Worm (Caenorhabditis elegans) whole organism, young adult: ENCODE results near the gene sra-34.

Source experiments
- B0019.2 ChIP-seq: fragments of 200-800 bp; sonication (Bioruptor generic); conservative IDR thresholded peaks from 2 replicates; pipeline ENCODE4 v1.3.6; 2022; ENCODE audit warnings: missing genetic modification reagents, missing genetic modification characterization, missing compliant biosample characterization
- F39B2.1 ChIP-seq: fragments of 200-800 bp; sonication (Bioruptor generic); IDR thresholded peaks from 2 replicates; pipeline ENCODE4 v1.3.6; 2022; ENCODE audit warnings: missing genetic modification reagents, missing genetic modification characterization, missing compliant biosample characterization
- K11D2.4 ChIP-seq: fragments of 200-800 bp; sonication (Bioruptor generic); IDR thresholded peaks from 2 replicates; pipeline ENCODE4 v1.3.6; 2022; ENCODE audit warnings: missing genetic modification reagents, missing genetic modification characterization, missing compliant biosample characterization
- K12H6.12 ChIP-seq: fragments of 200-800 bp; sonication (Bioruptor generic); optimal IDR thresholded peaks from 2 replicates; lab custom pipeline; 2018; ENCODE audit warnings: mild to moderate bottlenecking, missing genetic modification characterization, missing compliant biosample characterization
- Y53F4B.3 ChIP-seq: fragments of 200-800 bp; sonication (Bioruptor generic); IDR thresholded peaks from 2 replicates; pipeline ENCODE4 v1.3.6; 2022; ENCODE audit warnings: missing genetic modification reagents, missing genetic modification characterization, missing compliant biosample characterization
- Y79H2A.3 ChIP-seq: fragments of 200-800 bp; sonication (Bioruptor generic); conservative IDR thresholded peaks from 2 replicates; pipeline ENCODE4 v1.3.6; 2022; ENCODE audit warnings: missing genetic modification reagents, missing genetic modification characterization, missing compliant biosample characterization
- aptf-3 ChIP-seq: fragments of 200-800 bp; sonication (Bioruptor generic); IDR thresholded peaks from 2 replicates; pipeline ENCODE4 v1.3.6; 2022; ENCODE audit warnings: missing genetic modification characterization, missing compliant biosample characterization
- bed-1 ChIP-seq: fragments of 200-800 bp; sonication (Bioruptor generic); IDR thresholded peaks from 2 replicates; pipeline ENCODE4 v1.3.6; 2022; ENCODE audit warnings: missing genetic modification reagents, missing genetic modification characterization, missing compliant biosample characterization
- ceh-40 ChIP-seq: fragments of 200-800 bp; sonication (Bioruptor generic); IDR thresholded peaks from 2 replicates; pipeline ENCODE4 v1.3.6; 2022; ENCODE audit warnings: missing genetic modification characterization, missing compliant biosample characterization
- ceh-91 ChIP-seq: fragments of 200-800 bp; sonication (Bioruptor generic); IDR thresholded peaks from 2 replicates; pipeline ENCODE4 v1.3.6; 2022; ENCODE audit warnings: missing genetic modification reagents, missing genetic modification characterization, missing compliant biosample characterization
- efl-1 ChIP-seq: fragments of 150-350 bp; optimal IDR thresholded peaks from 2 replicates; lab custom pipeline; 2014; ENCODE audit warnings: missing biosample characterization, missing genetic modification reagents, missing genetic modification characterization
- hrde-1 ChIP-seq: sonication (generic microtip); optimal IDR thresholded peaks from 2 replicates; lab custom pipeline; 2016; ENCODE audit warnings: missing genetic modification characterization, mild to moderate bottlenecking, missing compliant biosample characterization, moderate library complexity, missing genotype, missing genetic modification reagents, borderline replicate concordance
- lin-54 ChIP-seq: fragments of 200-800 bp; sonication (Bioruptor generic); optimal IDR thresholded peaks from 2 replicates; lab custom pipeline; 2018; ENCODE audit warnings: mild to moderate bottlenecking, missing genetic modification characterization, missing compliant biosample characterization
- lsl-1 ChIP-seq: fragments of 200-800 bp; sonication (Bioruptor generic); optimal IDR thresholded peaks from 2 replicates; lab custom pipeline; 2018; ENCODE audit warnings: mild to moderate bottlenecking, missing genetic modification characterization, moderate library complexity, missing compliant biosample characterization
- madf-6 ChIP-seq: fragments of 200-800 bp; sonication (Bioruptor generic); IDR thresholded peaks from 2 replicates; pipeline ENCODE4 v1.3.6; 2022; ENCODE audit warnings: missing genetic modification reagents, missing genetic modification characterization, missing compliant biosample characterization
- madf-8 ChIP-seq: fragments of 200-800 bp; sonication (Bioruptor generic); conservative IDR thresholded peaks from 2 replicates; pipeline ENCODE4 v1.3.6; 2022; ENCODE audit warnings: missing genetic modification reagents, missing genetic modification characterization, missing compliant biosample characterization
- mcd-1 ChIP-seq: fragments of 200-800 bp; sonication (Bioruptor generic); IDR thresholded peaks from 2 replicates; pipeline ENCODE4 v1.3.6; 2022; ENCODE audit warnings: missing genetic modification reagents, missing genetic modification characterization, missing compliant biosample characterization
- mel-28 ChIP-seq: sonication (generic microtip); optimal IDR thresholded peaks from 2 replicates; lab custom pipeline; 2016; ENCODE audit warnings: borderline replicate concordance, mild to moderate bottlenecking, missing genetic modification characterization, missing compliant biosample characterization
- pha-4 ChIP-seq: fragments of 150-350 bp; sonication (generic microtip); optimal IDR thresholded peaks from 2 replicates; lab custom pipeline; 2014; ENCODE audit warnings: missing biosample characterization, missing genetic modification reagents, missing genetic modification characterization
- rcor-1 ChIP-seq: fragments of 200-800 bp; sonication (Bioruptor generic); IDR thresholded peaks from 2 replicates; pipeline ENCODE4 v1.3.6; 2022; ENCODE audit warnings: missing genetic modification reagents, missing genetic modification characterization, missing compliant biosample characterization
- snpc-1.3 ChIP-seq: sonication (generic microtip); optimal IDR thresholded peaks from 2 replicates; lab custom pipeline; 2017; ENCODE audit warnings: missing genetic modification characterization, mild to moderate bottlenecking, missing compliant biosample characterization, antibody characterized with exemption, moderate library complexity, missing genotype, missing genetic modification reagents; ENCODE audit not compliant: insufficient read depth
- sptf-2 ChIP-seq: fragments of 200-800 bp; sonication (Bioruptor generic); optimal IDR thresholded peaks from 2 replicates; lab custom pipeline; 2018; ENCODE audit warnings: mild to moderate bottlenecking, missing genetic modification characterization, missing compliant biosample characterization
- unc-62 ChIP-seq: fragments of 150-350 bp; optimal IDR thresholded peaks from 2 replicates; lab custom pipeline; 2014; ENCODE audit warnings: missing biosample characterization, missing genetic modification reagents, missing genetic modification characterization
- xnd-1 ChIP-seq: sonication (generic microtip); optimal IDR thresholded peaks from 2 replicates; lab custom pipeline; 2016; ENCODE audit warnings: missing genotype, missing genetic modification reagents, missing genetic modification characterization, missing compliant biosample characterization
- zfh-2 ChIP-seq: fragments of 200-800 bp; sonication (Bioruptor generic); conservative IDR thresholded peaks from 2 replicates; pipeline ENCODE4 v1.3.6; 2022; ENCODE audit warnings: missing genetic modification reagents, missing genetic modification characterization, missing compliant biosample characterization
- ztf-3 ChIP-seq: fragments of 200-800 bp; sonication (Bioruptor generic); optimal IDR thresholded peaks from 2 replicates; lab custom pipeline; 2018; ENCODE audit warnings: mild to moderate bottlenecking, missing genetic modification characterization, missing compliant biosample characterization
- ztf-6 ChIP-seq: fragments of 200-800 bp; sonication (Bioruptor generic); IDR thresholded peaks from 2 replicates; pipeline ENCODE4 v1.3.6; 2022; ENCODE audit warnings: missing genetic modification reagents, missing genetic modification characterization, missing compliant biosample characterization

The sra-34 gene

DNA sequence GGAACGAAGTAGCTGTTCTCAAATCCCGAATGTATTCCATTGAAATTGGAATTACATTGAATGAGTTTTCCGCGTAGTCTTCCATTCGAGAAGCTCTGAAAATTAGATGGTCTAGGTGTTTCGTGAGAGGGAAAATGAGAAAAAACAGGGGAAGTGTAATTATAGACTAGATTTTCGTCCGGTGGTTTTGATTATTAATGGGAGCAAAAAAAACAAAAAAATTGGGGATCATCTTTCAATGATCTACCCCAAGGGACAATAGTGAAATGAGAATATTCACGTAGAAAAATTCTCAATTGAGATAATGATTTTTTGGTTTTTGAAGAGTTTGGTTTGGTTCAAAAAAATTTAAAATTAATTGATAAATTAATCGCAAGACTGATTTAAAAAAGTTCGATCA, 11.6 kb downstream of the sra-34 start, which contains the start of gene sra-32 (continued):
- TF ChIP-seq ceh-40 (GFP tag; lab: Robert Waterston, UW) (no peak), K11D2.4 (no peak)
- TF ChIP-seq, all 124 proteins: peak for 0

- TF ChIP-seq unc-62 (GFP tag; lab: Kevin White, UChicago) = no peak
- no peak for TF ChIP-seq F39B2.1
- no peak for TF ChIP-seq hrde-1 (tag; lab: Kevin White, UChicago)
- TF ChIP-seq Y53F4B.3 (GFP tag; lab: Robert Waterston, UW) = no peak
- no peak for TF ChIP-seq ztf-3 (GFP tag; lab: Kevin White, UChicago)
- TF ChIP-seq Y79H2A.3 (GFP tag; lab: Robert Waterston, UW) = no peak
- TF ChIP-seq rcor-1 = no peak
- TF ChIP-seq aptf-3 = no peak
These were observed 15.7 kb downstream of the sra-34 start, which contains the start of gene sra-35 for ce11 chrII:4527800-4528199. TSS of gene sra-35 (minus strand) at chrII:4527900.

DNA sequence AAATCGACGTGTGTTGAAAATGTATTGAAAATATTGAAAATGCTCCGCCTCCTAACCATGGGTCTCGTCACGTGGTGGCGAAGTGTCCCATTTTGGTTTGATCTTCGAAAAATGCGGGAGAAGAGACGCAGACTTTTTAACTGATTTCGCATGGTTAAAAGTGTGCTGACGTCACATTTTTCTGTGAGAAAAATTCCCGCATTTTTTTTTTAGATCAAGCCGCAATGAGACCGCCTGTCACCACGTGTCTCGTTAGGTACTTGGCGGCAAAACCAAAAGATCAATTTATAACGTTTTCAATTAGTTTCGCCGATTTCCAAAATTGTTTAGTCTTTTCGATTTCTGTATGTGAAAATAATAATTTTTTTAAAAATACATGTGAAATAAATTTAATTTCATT, 18.3 kb downstream of the sra-34 start:
- no peak for TF ChIP-seq pha-4 (tag; lab: Kevin White, UChicago)
- peak; percentile 62 for TF ChIP-seq madf-8
- TF ChIP-seq snpc-1.3 (tag; lab: Kevin White, UChicago) = no peak
- no peak for TF ChIP-seq bed-1
- no peak for TF ChIP-seq lin-54 (GFP tag; lab: Kevin White, UChicago)
- TF ChIP-seq lsl-1 (GFP tag; lab: Kevin White, UChicago) = no peak
- TF ChIP-seq xnd-1 (tag; lab: Kevin White, UChicago) = peak; percentile 41
- TF ChIP-seq mel-28 = no peak
- peak; percentile 81 for TF ChIP-seq madf-6 (GFP tag; lab: Robert Waterston, UW)
- peak; percentile 59 for TF ChIP-seq efl-1 (GFP tag; lab: Kevin White, UChicago)
- 0 out of 2 replicates have a peak, but pooled peaks have one; percentile 11 for TF ChIP-seq ceh-91 (GFP tag; lab: Robert Waterston, UW)
- TF ChIP-seq sptf-2 (GFP tag; lab: Kevin White, UChicago) = no peak

- TF ChIP-seq K11D2.4 (no peak), lsl-1 (GFP tag; lab: Kevin White, UChicago) (peak; percentile 86), ztf-6 (GFP tag; lab: Robert Waterston, UW) (no peak)
These were observed 20.3 kb downstream of the sra-34 start, which contains the start of the genes B0304.4 and B0304.2 for ce11 chrII:4523122-4523672. TSS of gene B0304.4 (minus strand) at chrII:4523222. TSS of gene B0304.2 (plus strand) at chrII:4523622.

DNA sequence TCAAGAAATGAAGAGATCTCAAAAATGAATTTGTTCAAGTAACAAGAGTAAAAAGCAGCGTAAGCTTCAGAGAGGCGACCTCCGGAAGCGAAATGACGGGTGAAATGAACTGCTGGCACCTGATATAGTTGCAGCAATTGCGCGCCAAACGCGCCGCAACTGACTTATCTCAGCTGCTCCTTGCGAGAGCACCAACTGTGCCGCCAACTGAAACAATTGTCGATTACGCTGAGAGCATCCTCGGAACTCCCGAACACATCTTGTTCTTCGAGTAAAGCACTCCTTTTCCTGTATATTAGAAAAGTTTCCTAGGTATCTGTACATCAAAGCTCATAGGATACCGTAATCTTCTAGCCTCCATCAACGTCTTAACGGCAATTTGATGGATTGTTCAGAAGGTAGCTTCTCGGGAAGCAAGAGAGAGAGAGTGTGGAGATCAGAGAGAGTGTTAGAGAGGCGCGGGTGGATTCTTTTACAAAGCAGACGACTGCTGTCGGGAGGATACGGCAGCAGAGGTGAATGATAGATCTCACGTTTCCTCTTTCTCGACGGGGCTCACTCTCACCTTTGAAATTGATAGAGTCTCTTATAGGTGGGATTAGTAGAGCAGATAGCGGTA, 23.4 kb downstream of the sra-34 start:
- TF ChIP-seq zfh-2 (GFP tag; lab: Robert Waterston, UW) (0 out of 2 replicates have a peak, but pooled peaks have one; percentile 4), B0019.2 (GFP tag; lab: Robert Waterston, UW) (no peak)
- TF ChIP-seq, all 124 proteins: peak for 1

DNA sequence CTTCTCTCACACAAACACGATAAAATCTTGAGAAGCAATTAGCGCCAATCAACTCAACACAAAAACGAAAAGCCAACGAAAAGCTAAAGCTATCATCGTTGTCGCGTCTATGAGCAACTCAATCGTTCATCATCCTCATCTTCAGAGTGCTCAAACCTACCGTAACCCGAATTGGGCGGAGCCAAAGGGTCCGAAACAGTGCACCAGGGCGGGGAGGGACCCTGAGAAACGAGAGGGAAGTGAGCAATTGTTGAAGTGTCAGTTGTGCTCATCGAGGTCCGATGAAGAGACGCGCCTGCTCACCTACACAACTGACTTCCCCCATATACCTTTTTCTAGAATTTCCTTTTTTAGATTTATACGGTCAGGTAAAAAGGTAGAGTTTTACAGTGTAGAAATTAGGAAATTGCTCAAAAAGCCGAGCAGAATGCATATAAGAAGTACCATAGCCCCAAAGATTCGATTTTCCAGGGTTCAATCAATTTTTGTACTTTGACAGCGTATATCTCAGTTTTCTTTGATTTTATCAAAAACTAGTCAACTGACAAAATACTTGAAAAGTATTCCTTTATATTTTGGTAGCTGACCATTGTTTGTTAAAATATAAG, 25.1 kb downstream of the sra-34 start, which contains the start of gene hlh-1:
Gene hlh-1 (plus strand): TSS at position 275 of the 608 bp plus-strand sequence.
- TF ChIP-seq K12H6.12 (peak; percentile 3), mcd-1 (GFP tag; lab: Robert Waterston, UW) (no peak)
